Worm (Caenorhabditis elegans) whole organism, early embryonic: ENCODE measurements around the gene gpdh-2.

Experiments
- ama-1 ChIP-seq: fragments of 150-350 bp; optimal IDR thresholded peaks from 2 replicates; lab custom pipeline; 2014
- ets-7 ChIP-seq: sonication (generic microtip); optimal IDR thresholded peaks from 2 replicates; lab custom pipeline; 2016; ENCODE audit warnings: missing genotype, missing genetic modification characterization, missing compliant biosample characterization
- flt-1 ChIP-seq: fragments of 200-800 bp; sonication (Bioruptor generic); IDR thresholded peaks from 2 replicates; pipeline ENCODE4 v1.3.6; 2022; ENCODE audit warnings: missing genetic modification characterization, missing compliant biosample characterization
- hmbx-1 ChIP-seq: sonication (generic microtip); optimal IDR thresholded peaks from 2 replicates; lab custom pipeline; 2016; ENCODE audit warnings: mild to moderate bottlenecking, missing genetic modification characterization, missing compliant biosample characterization
- hnd-1 ChIP-seq: sonication (generic microtip); optimal IDR thresholded peaks from 2 replicates; lab custom pipeline; 2016; ENCODE audit warnings: missing genetic modification characterization, missing compliant biosample characterization
- pes-1 ChIP-seq: fragments of 200-800 bp; sonication (Bioruptor generic); IDR thresholded peaks from 2 replicates; pipeline ENCODE4 v1.3.6; 2022; ENCODE audit warnings: missing genetic modification reagents, missing genetic modification characterization, missing compliant biosample characterization
- scrt-1 ChIP-seq: fragments of 200-800 bp; sonication (Bioruptor generic); IDR thresholded peaks from 2 replicates; pipeline ENCODE4 v1.3.6; 2022; ENCODE audit warnings: missing genetic modification characterization, missing compliant biosample characterization
- sea-1 ChIP-seq: fragments of 200-800 bp; sonication (Bioruptor generic); conservative IDR thresholded peaks from 2 replicates; pipeline ENCODE4 v1.3.6; 2022; ENCODE audit warnings: missing genetic modification characterization, missing compliant biosample characterization
- tbx-11 ChIP-seq: fragments of 200-800 bp; sonication (Bioruptor generic); IDR thresholded peaks from 2 replicates; pipeline ENCODE4 v1.3.6; 2022; ENCODE audit warnings: missing genetic modification characterization, missing compliant biosample characterization
- tbx-37 ChIP-seq: fragments of 200-800 bp; sonication (Bioruptor generic); conservative IDR thresholded peaks from 2 replicates; pipeline ENCODE4 v1.3.6; 2022; ENCODE audit warnings: missing genetic modification reagents, missing genetic modification characterization, missing compliant biosample characterization
- tra-4 ChIP-seq: sonication (generic microtip); optimal IDR thresholded peaks from 2 replicates; lab custom pipeline; 2017; ENCODE audit warnings: missing genetic modification characterization, missing compliant biosample characterization

DNA sequence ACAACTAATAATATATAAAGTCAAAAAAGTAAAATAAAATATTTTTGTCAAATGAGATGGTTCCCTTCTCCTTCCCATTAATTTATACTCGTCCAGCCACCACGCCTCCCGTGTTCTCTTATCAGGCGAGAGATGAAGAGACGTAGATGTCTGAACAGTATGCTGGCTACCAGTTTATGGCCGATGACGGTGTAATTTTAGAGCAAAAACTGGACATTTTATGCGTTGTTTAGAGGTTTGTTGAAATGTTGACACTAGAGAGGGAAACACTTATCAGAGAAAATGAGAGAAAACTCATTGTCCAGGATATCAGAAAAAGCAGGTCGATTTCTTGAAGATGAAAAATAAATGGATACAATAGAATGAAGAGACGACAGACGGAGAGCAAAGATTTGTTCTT, 1.9 kb downstream of the gpdh-2 start:
- TF ChIP-seq ama-1 (lab: Kevin White, UChicago) (no peak), hmbx-1 (tag; lab: Kevin White, UChicago) (no peak), ets-7 (tag; lab: Kevin White, UChicago) (no peak), flt-1 (GFP tag; lab: Robert Waterston, UW) (no peak), tbx-11 (GFP tag; lab: Robert Waterston, UW) (no peak), tbx-37 (GFP tag; lab: Robert Waterston, UW) (no peak), tra-4 (tag; lab: Kevin White, UChicago) (no peak), hnd-1 (no peak), scrt-1 (GFP tag; lab: Robert Waterston, UW) (no peak), sea-1 (GFP tag; lab: Robert Waterston, UW) (no peak), pes-1 (no peak)
